Worm (Caenorhabditis elegans) whole organism, late embryonic: Measurements from ENCODE around the gene R11F4.2.

Source experiments
- C08G9.2 ChIP-seq: sonication (generic microtip); optimal IDR thresholded peaks from 2 replicates; lab custom pipeline; 2016; ENCODE audit warnings: mild to moderate bottlenecking, missing genetic modification characterization, moderate library complexity, missing compliant biosample characterization
- C38D4.7 ChIP-seq: fragments of 200-800 bp; sonication (Bioruptor generic); optimal IDR thresholded peaks from 2 replicates; lab custom pipeline; 2018; ENCODE audit warnings: mild to moderate bottlenecking, missing genetic modification characterization, moderate library complexity, missing compliant biosample characterization
- F13H6.1 ChIP-seq: sonication (generic microtip); optimal IDR thresholded peaks from 2 replicates; lab custom pipeline; 2016; ENCODE audit warnings: missing genetic modification characterization, missing compliant biosample characterization
- T23F11.4 ChIP-seq: fragments of 200-800 bp; sonication (Bioruptor generic); optimal IDR thresholded peaks from 2 replicates; lab custom pipeline; 2018; ENCODE audit warnings: mild to moderate bottlenecking, missing genetic modification characterization, missing compliant biosample characterization
- ahr-1 ChIP-seq: sonication (generic microtip); optimal IDR thresholded peaks from 2 replicates; lab custom pipeline; 2016; ENCODE audit warnings: missing genetic modification characterization, missing compliant biosample characterization
- ceh-14 ChIP-seq: sonication (generic microtip); optimal IDR thresholded peaks from 2 replicates; lab custom pipeline; 2016; ENCODE audit warnings: missing genotype, missing genetic modification characterization, missing compliant biosample characterization
- ceh-18 ChIP-seq: sonication (generic microtip); optimal IDR thresholded peaks from 2 replicates; lab custom pipeline; 2016; ENCODE audit warnings: missing genetic modification characterization, missing compliant biosample characterization
- ceh-19 ChIP-seq: fragments of 200-800 bp; sonication (Bioruptor generic); optimal IDR thresholded peaks from 2 replicates; lab custom pipeline; 2018; ENCODE audit warnings: mild to moderate bottlenecking, missing genetic modification characterization, missing compliant biosample characterization
- ceh-2 ChIP-seq: sonication (generic microtip); optimal IDR thresholded peaks from 2 replicates; lab custom pipeline; 2016; ENCODE audit warnings: missing genotype, missing genetic modification characterization, missing compliant biosample characterization
- ceh-24 ChIP-seq: sonication (generic microtip); optimal IDR thresholded peaks from 2 replicates; lab custom pipeline; 2016; ENCODE audit warnings: mild to moderate bottlenecking, missing genetic modification characterization, missing compliant biosample characterization
- ceh-30 ChIP-seq: fragments of 150-350 bp; optimal IDR thresholded peaks from 2 replicates; lab custom pipeline; 2014; ENCODE audit warnings: missing biosample characterization, missing genetic modification characterization
- ceh-31 ChIP-seq: sonication (generic microtip); optimal IDR thresholded peaks from 2 replicates; lab custom pipeline; 2016; ENCODE audit warnings: missing genetic modification characterization, missing compliant biosample characterization
- ceh-45 ChIP-seq: fragments of 200-800 bp; sonication (Bioruptor generic); IDR thresholded peaks from 2 replicates; pipeline ENCODE4 v1.3.6; 2022; ENCODE audit warnings: missing genetic modification reagents, missing genetic modification characterization, missing compliant biosample characterization
- ceh-48 ChIP-seq: sonication (generic microtip); optimal IDR thresholded peaks from 2 replicates; lab custom pipeline; 2016; ENCODE audit warnings: missing genetic modification characterization, inconsistent platforms, missing compliant biosample characterization
- elt-2 ChIP-seq: sonication (generic microtip); optimal IDR thresholded peaks from 2 replicates; lab custom pipeline; 2016; ENCODE audit warnings: missing genetic modification reagents, missing genetic modification characterization, missing compliant biosample characterization
- elt-4 ChIP-seq: sonication (generic microtip); optimal IDR thresholded peaks from 2 replicates; lab custom pipeline; 2016; ENCODE audit warnings: missing genetic modification characterization, missing compliant biosample characterization
- ets-4 ChIP-seq: sonication (generic microtip); optimal IDR thresholded peaks from 2 replicates; lab custom pipeline; 2016; ENCODE audit warnings: missing genetic modification characterization, missing compliant biosample characterization
- fax-1 ChIP-seq: sonication (generic microtip); optimal IDR thresholded peaks from 2 replicates; lab custom pipeline; 2016; ENCODE audit warnings: missing genotype, missing genetic modification characterization, missing compliant biosample characterization
- fkh-6 ChIP-seq: sonication (generic microtip); optimal IDR thresholded peaks from 2 replicates; lab custom pipeline; 2016; ENCODE audit warnings: missing genetic modification characterization, missing compliant biosample characterization
- gmeb-2 ChIP-seq: sonication (generic microtip); optimal IDR thresholded peaks from 2 replicates; lab custom pipeline; 2016; ENCODE audit warnings: missing genetic modification characterization, inconsistent platforms, missing compliant biosample characterization
- hlh-15 ChIP-seq: sonication (generic microtip); optimal IDR thresholded peaks from 2 replicates; lab custom pipeline; 2016; ENCODE audit warnings: missing genetic modification characterization, missing compliant biosample characterization
- hlh-30 ChIP-seq: sonication (generic microtip); optimal IDR thresholded peaks from 2 replicates; lab custom pipeline; 2017; ENCODE audit warnings: antibody characterized with exemption, missing genetic modification characterization, missing compliant biosample characterization; ENCODE audit not compliant: insufficient read depth
- hlh-6 ChIP-seq: sonication (generic microtip); optimal IDR thresholded peaks from 2 replicates; lab custom pipeline; 2016; ENCODE audit warnings: missing genotype, missing genetic modification characterization, missing compliant biosample characterization
- hlh-8 ChIP-seq: sonication (generic microtip); optimal IDR thresholded peaks from 2 replicates; lab custom pipeline; 2016; ENCODE audit warnings: missing genotype, missing genetic modification characterization, missing compliant biosample characterization
- lim-6 ChIP-seq: sonication (generic microtip); optimal IDR thresholded peaks from 2 replicates; lab custom pipeline; 2016; ENCODE audit warnings: missing genetic modification characterization, missing compliant biosample characterization
- lin-11 ChIP-seq: fragments of 200-800 bp; sonication (Bioruptor generic); optimal IDR thresholded peaks from 2 replicates; lab custom pipeline; 2018; ENCODE audit warnings: mild to moderate bottlenecking, missing genetic modification characterization, missing compliant biosample characterization
- madf-2 ChIP-seq: sonication (generic microtip); optimal IDR thresholded peaks from 2 replicates; lab custom pipeline; 2017; ENCODE audit warnings: missing genetic modification characterization, missing compliant biosample characterization
- mec-3 ChIP-seq: sonication (generic microtip); optimal IDR thresholded peaks from 2 replicates; lab custom pipeline; 2016; ENCODE audit warnings: borderline replicate concordance, missing genetic modification characterization, missing compliant biosample characterization
- nfya-1 ChIP-seq: sonication (generic microtip); optimal IDR thresholded peaks from 2 replicates; lab custom pipeline; 2017; ENCODE audit warnings: missing genetic modification characterization, mild to moderate bottlenecking, missing compliant biosample characterization, antibody characterized with exemption, moderate library complexity
- nhr-232 ChIP-seq: sonication (generic microtip); optimal IDR thresholded peaks from 2 replicates; lab custom pipeline; 2016; ENCODE audit warnings: missing genetic modification characterization, missing compliant biosample characterization
- odd-2 ChIP-seq: sonication (generic microtip); optimal IDR thresholded peaks from 2 replicates; lab custom pipeline; 2017; ENCODE audit warnings: antibody characterized with exemption, mild to moderate bottlenecking, missing genetic modification characterization, missing compliant biosample characterization
- pag-3 ChIP-seq: sonication (generic microtip); optimal IDR thresholded peaks from 2 replicates; lab custom pipeline; 2016; ENCODE audit warnings: missing compliant biosample characterization, missing genetic modification characterization, borderline replicate concordance
- pat-9 ChIP-seq: fragments of 200-800 bp; sonication (Bioruptor generic); optimal IDR thresholded peaks from 2 replicates; lab custom pipeline; 2018; ENCODE audit warnings: mild to moderate bottlenecking, missing genetic modification characterization, moderate library complexity, missing compliant biosample characterization
- pros-1 ChIP-seq: fragments of 150-350 bp; optimal IDR thresholded peaks from 2 replicates; lab custom pipeline; 2014; ENCODE audit warnings: missing biosample characterization, missing genetic modification reagents, missing genetic modification characterization
- ref-2 ChIP-seq: sonication (generic microtip); optimal IDR thresholded peaks from 2 replicates; lab custom pipeline; 2016; ENCODE audit warnings: missing genetic modification characterization, missing compliant biosample characterization
- sdc-2 ChIP-seq: sonication (generic microtip); optimal IDR thresholded peaks from 2 replicates; lab custom pipeline; 2016; ENCODE audit warnings: missing genotype, missing genetic modification characterization, missing compliant biosample characterization
- tbx-2 ChIP-seq: sonication (generic microtip); optimal IDR thresholded peaks from 2 replicates; lab custom pipeline; 2016; ENCODE audit warnings: missing genetic modification characterization, missing compliant biosample characterization
- tbx-7 ChIP-seq: sonication (generic microtip); optimal IDR thresholded peaks from 2 replicates; lab custom pipeline; 2016; ENCODE audit warnings: missing genotype, missing genetic modification characterization, missing compliant biosample characterization
- ttx-3 ChIP-seq: sonication (generic microtip); optimal IDR thresholded peaks from 2 replicates; lab custom pipeline; 2016; ENCODE audit warnings: missing genetic modification reagents, missing genetic modification characterization, missing compliant biosample characterization
- unc-3 ChIP-seq, 2 experiments: fragments of 200-800 bp in 1 of 2; sonication (Bioruptor generic) in 1 of 2; sonication (generic microtip) in 1 of 2; conservative IDR thresholded peaks in 1 of 2; optimal IDR thresholded peaks in 1 of 2; 2 replicates each; pipeline versions ENCODE4 v1.3.6 to Lab custom; 2016 to 2022; ENCODE audit warnings: missing compliant biosample characterization in 2 of 2, missing genetic modification characterization in 2 of 2, missing genetic modification reagents in 1 of 2
- unc-86 ChIP-seq: sonication (generic microtip); optimal IDR thresholded peaks from 2 replicates; lab custom pipeline; 2016; ENCODE audit warnings: missing genetic modification characterization, missing compliant biosample characterization
- ztf-16 ChIP-seq: sonication (generic microtip); optimal IDR thresholded peaks from 2 replicates; lab custom pipeline; 2017; ENCODE audit warnings: missing genetic modification characterization, missing compliant biosample characterization

The R11F4.2 gene

ce11 chrII:4085601-4086000 lies 2.7 kb downstream of the R11F4.2 start:
- TF ChIP-seq ceh-18 (tag; lab: Kevin White, UChicago) (no peak), T23F11.4 (GFP tag; lab: Kevin White, UChicago) (no peak), pat-9 (tag; lab: Kevin White, UChicago) (no peak), madf-2 (tag; lab: Kevin White, UChicago) (no peak), pros-1 (tag; lab: Kevin White, UChicago) (no peak), lin-11 (tag; lab: Kevin White, UChicago) (no peak), ceh-14 (tag; lab: Kevin White, UChicago) (no peak), tbx-7 (no peak)

- no peak for TF ChIP-seq ceh-24 (tag; lab: Kevin White, UChicago)
- TF ChIP-seq C08G9.2 (tag; lab: Kevin White, UChicago) = no peak
- no peak for TF ChIP-seq unc-86
- TF ChIP-seq elt-2 (tag; lab: Kevin White, UChicago) = peak; percentile 84
- TF ChIP-seq odd-2 (tag; lab: Kevin White, UChicago) = no peak
- peak; percentile 59 for TF ChIP-seq ceh-18 (tag; lab: Kevin White, UChicago)
- no peak for TF ChIP-seq elt-4
- no peak for TF ChIP-seq tbx-2
- TF ChIP-seq nhr-232 (tag; lab: Kevin White, UChicago) = no peak
These were observed 6.3 kb downstream of the R11F4.2 start for ce11 chrII:4089183-4089582.

- no peak for TF ChIP-seq ceh-48 (tag; lab: Kevin White, UChicago)
- TF ChIP-seq hlh-30 = peak; percentile 16
- TF ChIP-seq C38D4.7 (GFP tag; lab: Kevin White, UChicago) = no peak
- TF ChIP-seq ztf-16 (tag; lab: Kevin White, UChicago) = no peak
These were observed 7.9 kb downstream of the R11F4.2 start for ce11 chrII:4090790-4091189.

- TF ChIP-seq ceh-19 (GFP tag; lab: Kevin White, UChicago) (no peak), C08G9.2 (tag; lab: Kevin White, UChicago) (no peak), hlh-6 (tag; lab: Kevin White, UChicago) (no peak), pag-3 (tag; lab: Kevin White, UChicago) (no peak), ttx-3 (tag; lab: Kevin White, UChicago) (no peak), hlh-15 (tag; lab: Kevin White, UChicago) (no peak), mec-3 (tag; lab: Kevin White, UChicago) (no peak), F13H6.1 (tag; lab: Kevin White, UChicago) (no peak), fkh-6 (no peak), unc-3 (GFP tag; conservative IDR thresholded peaks at IDR 0.05; lab: Robert Waterston, UW) (no peak), unc-3 (tag; optimal IDR thresholded peaks at IDR 0.05; lab: Kevin White, UChicago) (no peak), elt-4 (no peak), T23F11.4 (GFP tag; lab: Kevin White, UChicago) (no peak), ets-4 (no peak), unc-86 (no peak), gmeb-2 (no peak), odd-2 (tag; lab: Kevin White, UChicago) (no peak), ceh-31 (tag; lab: Kevin White, UChicago) (no peak), sdc-2 (tag; lab: Kevin White, UChicago) (no peak)
These were observed 9.0 kb downstream of the R11F4.2 start, which contains the start of gene R11F4.1 for ce11 chrII:4091828-4092227. Gene R11F4.1 (plus strand): TSS chrII:4091930.

ce11 chrII:4092502-4092901 lies 9.6 kb downstream of the R11F4.2 start:
- no peak for TF ChIP-seq ztf-16 (tag; lab: Kevin White, UChicago)
- TF ChIP-seq T23F11.4 (GFP tag; lab: Kevin White, UChicago) = no peak
- TF ChIP-seq ceh-30 (tag; lab: Kevin White, UChicago) = no peak
- no peak for TF ChIP-seq fax-1
- TF ChIP-seq F13H6.1 (tag; lab: Kevin White, UChicago) = no peak
- TF ChIP-seq ahr-1 (tag; lab: Kevin White, UChicago) = no peak
- no peak for TF ChIP-seq ets-4
- no peak for TF ChIP-seq odd-2 (tag; lab: Kevin White, UChicago)
- TF ChIP-seq C08G9.2 (tag; lab: Kevin White, UChicago) = no peak
- TF ChIP-seq ceh-2 (tag; lab: Kevin White, UChicago) = no peak
- TF ChIP-seq nfya-1 (tag; lab: Kevin White, UChicago) = no peak
- TF ChIP-seq hlh-8 (tag; lab: Kevin White, UChicago) = no peak
- TF ChIP-seq ceh-45 (GFP tag; lab: Robert Waterston, UW) = no peak
- no peak for TF ChIP-seq pros-1 (tag; lab: Kevin White, UChicago)
- TF ChIP-seq lim-6 = no peak
- TF ChIP-seq ceh-24 (tag; lab: Kevin White, UChicago) = no peak
- TF ChIP-seq ref-2 (tag; lab: Kevin White, UChicago) = no peak
- TF ChIP-seq, all 69 proteins: peak for 0
